Worm (Caenorhabditis elegans): ENCODE data around the gene brc-1.

- TF ChIP-seq rec-8 (tag; optimal IDR thresholded peaks at IDR 0.05) (no peak), dpff-1 (tag; optimal IDR thresholded peaks at IDR 0.05) (no peak), nhr-90 (tag; optimal IDR thresholded peaks at IDR 0.05) (no peak), snpc-4 (GFP tag; optimal IDR thresholded peaks at IDR 0.05) (no peak), snpc-4 (tag; optimal IDR thresholded peaks at IDR 0.05) (no peak), hsf-1 (GFP tag; IDR thresholded peaks at IDR 0.05) (no peak), pha-4 (tag; optimal IDR thresholded peaks at IDR 0.05) (no peak), aptf-3 (GFP tag; IDR thresholded peaks at IDR 0.05) (no peak), F49E8.2 (tag; optimal IDR thresholded peaks at IDR 0.05; ENCODE audit: insufficient read depth) (no peak), unc-130 (GFP tag; optimal IDR thresholded peaks at IDR 0.05) (no peak), ceh-100 (GFP tag; IDR thresholded peaks at IDR 0.05) (no peak), unc-62 (GFP tag; optimal IDR thresholded peaks at IDR 0.05) (no peak), rcor-1 (GFP tag; IDR thresholded peaks at IDR 0.05) (no peak), madf-6 (GFP tag; IDR thresholded peaks at IDR 0.05) (no peak), ama-1 (optimal IDR thresholded peaks at IDR 0.05) (no peak), ama-1 (GFP tag; optimal IDR thresholded peaks at IDR 0.05) (no peak)
Measured at ce11 chrIII:3807590-3807989, 55.2 kb downstream of the brc-1 start.
